Fruit fly (Drosophila melanogaster) whole organism, embryonic: ENCODE measurements around the gene CG1309.

Experiments
- Atf6 ChIP-seq: fragments of 200-800 bp; sonication (Bioruptor generic); IDR thresholded peaks from 2 replicates; pipeline ENCODE4 v1.3.6; 2022; ENCODE audit warnings: missing biosample characterization, missing genetic modification characterization
- BEAF-32 ChIP-seq: fragments of 200-800 bp; sonication (Bioruptor generic); optimal IDR thresholded peaks from 3 replicates; lab custom pipeline; 2017; ENCODE audit warnings: missing biosample characterization, missing genetic modification characterization, mild to moderate bottlenecking, moderate library complexity, missing genetic modification reagents
- Blimp-1 ChIP-seq: fragments of 200-800 bp; sonication (Bioruptor generic); optimal IDR thresholded peaks from 3 replicates; lab custom pipeline; 2018; ENCODE audit warnings: missing biosample characterization, missing genetic modification characterization, mild to moderate bottlenecking, moderate library complexity, missing genetic modification reagents
- CG10147 ChIP-seq: fragments of 200-800 bp; sonication (Bioruptor generic); optimal IDR thresholded peaks from 2 replicates; lab custom pipeline; 2019; ENCODE audit warnings: missing biosample characterization, mild to moderate bottlenecking, missing genetic modification characterization, moderate library complexity
- CG10462 ChIP-seq: fragments of 200-800 bp; sonication (Bioruptor generic); optimal IDR thresholded peaks from 2 replicates; lab custom pipeline; 2016; ENCODE audit warnings: missing biosample characterization, missing genetic modification characterization
- CG11504 ChIP-seq: fragments of 200-800 bp; sonication (Bioruptor generic); optimal IDR thresholded peaks from 3 replicates; lab custom pipeline; 2019; ENCODE audit warnings: missing biosample characterization, mild to moderate bottlenecking, missing genetic modification characterization, moderate library complexity
- CG14014 ChIP-seq: fragments of 200-800 bp; sonication (Bioruptor generic); IDR thresholded peaks from 2 replicates; pipeline ENCODE4 v1.3.6; 2022; ENCODE audit warnings: missing biosample characterization, missing genetic modification characterization
- CG16813 ChIP-seq: fragments of 200-800 bp; sonication (Bioruptor generic); IDR thresholded peaks from 3 replicates; pipeline ENCODE4 v1.3.6; 2022; ENCODE audit warnings: missing biosample characterization, missing genetic modification characterization; ENCODE audit not compliant: partially characterized antibody
- CG18476 ChIP-seq: fragments of 200-800 bp; sonication (Bioruptor generic); optimal IDR thresholded peaks from 2 replicates; lab custom pipeline; 2016; ENCODE audit warnings: missing biosample characterization, mild to moderate bottlenecking, missing genetic modification characterization
- CG32767 ChIP-seq: fragments of 200-800 bp; sonication (Bioruptor generic); IDR thresholded peaks from 2 replicates; pipeline ENCODE4 v1.3.6; 2022; ENCODE audit warnings: missing biosample characterization, missing genetic modification characterization
- CG3407 ChIP-seq: fragments of 200-800 bp; sonication (Bioruptor generic); optimal IDR thresholded peaks from 2 replicates; lab custom pipeline; 2018; ENCODE audit warnings: missing biosample characterization, mild to moderate bottlenecking, missing genetic modification characterization
- CG4404 ChIP-seq: fragments of 200-800 bp; sonication (Bioruptor generic); IDR thresholded peaks from 2 replicates; pipeline ENCODE4 v1.3.6; 2022; ENCODE audit warnings: missing biosample characterization, missing genetic modification characterization
- CG8478 ChIP-seq: fragments of >200 bp; optimal IDR thresholded peaks from 2 replicates; lab custom pipeline; 2018
- CG8924 ChIP-seq: fragments of 200-800 bp; optimal IDR thresholded peaks from 3 replicates; lab custom pipeline; 2019; ENCODE audit warnings: missing biosample characterization, mild to moderate bottlenecking, missing genetic modification characterization, moderate library complexity
- CG9797 ChIP-seq: fragments of 200-800 bp; sonication (Bioruptor generic); optimal IDR thresholded peaks from 3 replicates; lab custom pipeline; 2018; ENCODE audit warnings: missing biosample characterization, mild to moderate bottlenecking, missing genetic modification characterization
- CG9876 ChIP-seq: fragments of 200-800 bp; sonication (Bioruptor generic); optimal IDR thresholded peaks from 2 replicates; lab custom pipeline; 2016; ENCODE audit warnings: missing biosample characterization, missing genetic modification characterization
- Dbx ChIP-seq: fragments of 200-800 bp; sonication (Bioruptor generic); IDR thresholded peaks from 3 replicates; pipeline ENCODE4 v1.3.6; 2022; ENCODE audit warnings: missing biosample characterization, missing genetic modification characterization
- HLHmδ ChIP-seq: fragments of 200-800 bp; sonication (Bioruptor generic); optimal IDR thresholded peaks from 2 replicates; lab custom pipeline; 2018; ENCODE audit warnings: missing biosample characterization, mild to moderate bottlenecking, missing genetic modification characterization, moderate library complexity
- HmgZ ChIP-seq: fragments of 200-800 bp; sonication (Bioruptor generic); optimal IDR thresholded peaks from 2 replicates; lab custom pipeline; 2018; ENCODE audit warnings: missing biosample characterization, mild to moderate bottlenecking, missing genetic modification characterization
- Hsf ChIP-seq: fragments of 200-800 bp; sonication (Bioruptor generic); optimal IDR thresholded peaks from 3 replicates; lab custom pipeline; 2016; ENCODE audit warnings: missing biosample characterization, missing genetic modification characterization
- MBD-R2 ChIP-seq: fragments of 200-800 bp; sonication (Bioruptor generic); IDR thresholded peaks from 2 replicates; pipeline ENCODE4 v1.3.6; 2022; ENCODE audit warnings: missing biosample characterization, missing genetic modification characterization
- Opbp ChIP-seq: fragments of 200-800 bp; sonication (Bioruptor generic); IDR thresholded peaks from 3 replicates; pipeline ENCODE4 v1.3.6; 2022; ENCODE audit warnings: missing biosample characterization, missing genetic modification characterization; ENCODE audit not compliant: partially characterized antibody
- Sry-β ChIP-seq: fragments of 200-800 bp; sonication (Bioruptor generic); optimal IDR thresholded peaks from 2 replicates; lab custom pipeline; 2018; ENCODE audit warnings: missing biosample characterization, mild to moderate bottlenecking, missing genetic modification characterization, moderate library complexity
- Tbp ChIP-seq: fragments of >200 bp; optimal IDR thresholded peaks from 2 replicates; lab custom pipeline; 2018; ENCODE audit warnings: missing biosample characterization, missing genetic modification characterization
- Trl ChIP-seq, 3 experiments: fragments of >200 bp in 2 of 3; fragments of 200-800 bp in 1 of 3; sonication (Bioruptor generic) in 1 of 3; optimal IDR thresholded peaks; 2 replicates in 1 of 3; 3 replicates in 2 of 3; lab custom pipeline; 2016 to 2017; ENCODE audit warnings: missing biosample characterization in 1 of 3, missing genetic modification characterization in 1 of 3
- Xbp1 ChIP-seq: fragments of 200-800 bp; sonication (Bioruptor generic); optimal IDR thresholded peaks from 3 replicates; lab custom pipeline; 2016; ENCODE audit warnings: missing biosample characterization, mild to moderate bottlenecking, missing genetic modification characterization
- bbx ChIP-seq: fragments of 200-800 bp; sonication (Bioruptor generic); IDR thresholded peaks from 2 replicates; pipeline ENCODE4 v1.3.6; 2022; ENCODE audit warnings: missing biosample characterization, missing genetic modification characterization; ENCODE audit not compliant: partially characterized antibody
- bsh ChIP-seq, 2 experiments: fragments of 200-800 bp; sonication (Bioruptor generic); optimal IDR thresholded peaks; 2 replicates each; lab custom pipeline; 2017 to 2018; ENCODE audit warnings: mild to moderate bottlenecking in 2 of 2, missing biosample characterization in 2 of 2, missing genetic modification characterization in 2 of 2, moderate library complexity in 1 of 2
- ci ChIP-seq: fragments of 200-800 bp; sonication (Bioruptor generic); IDR thresholded peaks from 3 replicates; pipeline ENCODE4 v1.3.6; 2022; ENCODE audit warnings: missing biosample characterization, missing genetic modification characterization
- dm ChIP-seq: fragments of 200-800 bp; sonication (Bioruptor generic); optimal IDR thresholded peaks from 3 replicates; lab custom pipeline; 2016; ENCODE audit warnings: missing biosample characterization, missing genetic modification characterization
- eve ChIP-seq, 2 experiments: fragments of >200 bp; optimal IDR thresholded peaks; 2 replicates each; lab custom pipeline; 2017; ENCODE audit warnings: missing biosample characterization in 2 of 2, missing genetic modification characterization in 2 of 2
- grn ChIP-seq: fragments of 200-800 bp; sonication (Bioruptor generic); optimal IDR thresholded peaks from 3 replicates; lab custom pipeline; 2017; ENCODE audit warnings: missing biosample characterization, missing genetic modification characterization
- gsb ChIP-seq: fragments of 200-800 bp; sonication (Bioruptor generic); IDR thresholded peaks from 2 replicates; pipeline ENCODE4 v1.3.6; 2022; ENCODE audit warnings: missing biosample characterization, missing genetic modification characterization
- hbn ChIP-seq: fragments of 200-800 bp; sonication (Bioruptor generic); IDR thresholded peaks from 2 replicates; pipeline ENCODE4 v1.3.6; 2022; ENCODE audit warnings: missing biosample characterization, missing genetic modification characterization; ENCODE audit not compliant: partially characterized antibody
- ind ChIP-seq: fragments of 200-800 bp; sonication (Bioruptor generic); optimal IDR thresholded peaks from 3 replicates; lab custom pipeline; 2016; ENCODE audit warnings: missing biosample characterization, missing genetic modification characterization
- jumu ChIP-seq: fragments of 200-800 bp; sonication (Bioruptor generic); optimal IDR thresholded peaks from 3 replicates; lab custom pipeline; 2016; ENCODE audit warnings: missing biosample characterization, missing genetic modification characterization
- kay ChIP-seq: fragments of 200-800 bp; sonication (Bioruptor generic); optimal IDR thresholded peaks from 2 replicates; lab custom pipeline; 2016; ENCODE audit warnings: missing biosample characterization, missing genetic modification characterization
- knrl ChIP-seq: fragments of 200-800 bp; sonication (Bioruptor generic); IDR thresholded peaks from 3 replicates; pipeline ENCODE4 v1.3.6; 2022; ENCODE audit warnings: missing biosample characterization, missing genetic modification characterization; ENCODE audit not compliant: partially characterized antibody
- lilli ChIP-seq: fragments of 200-800 bp; sonication (Bioruptor generic); optimal IDR thresholded peaks from 3 replicates; lab custom pipeline; 2016; ENCODE audit warnings: missing biosample characterization, missing genetic modification characterization
- lmd ChIP-seq: fragments of 200-800 bp; sonication (Bioruptor generic); IDR thresholded peaks from 2 replicates; pipeline ENCODE4 v1.3.6; 2022; ENCODE audit warnings: missing biosample characterization, missing genetic modification characterization
- oc ChIP-seq: fragments of 200-800 bp; sonication (Bioruptor generic); optimal IDR thresholded peaks from 2 replicates; lab custom pipeline; 2018; ENCODE audit warnings: missing biosample characterization, mild to moderate bottlenecking, missing genetic modification characterization, moderate library complexity
- pita ChIP-seq: fragments of 200-800 bp; sonication (Bioruptor generic); optimal IDR thresholded peaks from 2 replicates; lab custom pipeline; 2017; ENCODE audit warnings: missing biosample characterization, mild to moderate bottlenecking, missing genetic modification characterization
- scrt ChIP-seq: fragments of 200-800 bp; sonication (Bioruptor generic); optimal IDR thresholded peaks from 2 replicates; lab custom pipeline; 2018; ENCODE audit warnings: missing biosample characterization, mild to moderate bottlenecking, missing genetic modification characterization, moderate library complexity
- sens ChIP-seq: fragments of 200-800 bp; sonication (Bioruptor generic); peaks from one replicate; lab custom pipeline; 2016; ENCODE audit warnings: missing biosample characterization, missing genetic modification characterization
- sug ChIP-seq: fragments of 200-800 bp; optimal IDR thresholded peaks from 2 replicates; lab custom pipeline; 2019; ENCODE audit warnings: missing biosample characterization, mild to moderate bottlenecking, missing genetic modification characterization, moderate library complexity
- tin ChIP-seq: fragments of 200-800 bp; sonication (Bioruptor generic); optimal IDR thresholded peaks from 3 replicates; lab custom pipeline; 2016; ENCODE audit warnings: missing biosample characterization, missing genetic modification characterization
- vnd ChIP-seq: fragments of 200-800 bp; sonication (Bioruptor generic); IDR thresholded peaks from 3 replicates; pipeline ENCODE4 v1.3.6; 2022; ENCODE audit warnings: missing biosample characterization, missing genetic modification characterization; ENCODE audit not compliant: partially characterized antibody
- vvl ChIP-seq: fragments of 200-800 bp; sonication (Bioruptor generic); IDR thresholded peaks from 2 replicates; pipeline ENCODE4 v1.3.6; 2022; ENCODE audit warnings: missing biosample characterization, missing genetic modification characterization
- zfh2 ChIP-seq: fragments of 200-800 bp; sonication (Bioruptor generic); optimal IDR thresholded peaks from 2 replicates; lab custom pipeline; 2016; ENCODE audit warnings: missing biosample characterization, missing genetic modification characterization

CG1309 gene

DNA sequence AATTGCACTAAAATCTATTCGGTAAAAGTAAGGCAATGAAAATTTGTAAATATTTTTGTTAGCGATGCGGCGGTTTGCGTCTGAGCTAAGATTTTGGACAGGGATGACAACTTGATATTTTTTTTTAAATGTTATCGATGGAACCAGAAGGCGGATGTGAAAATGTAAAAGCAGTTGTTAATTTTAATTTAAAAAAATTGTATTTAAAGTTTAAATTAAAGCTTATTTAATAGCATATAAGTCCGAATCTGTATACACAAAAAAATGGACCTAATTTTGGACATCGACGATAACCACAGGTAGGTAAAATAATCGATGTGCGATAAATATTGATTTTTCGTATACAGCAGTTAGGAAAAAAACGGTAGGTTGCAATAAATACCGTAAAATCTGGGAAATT lies 3.2 kb downstream of the CG1309 start, which contains the start of the genes CG11586 and VhaM9.7-a (continued):
- peak; percentile 80 for TF ChIP-seq MBD-R2 (GFP tag; lab: Robert Waterston, UW)
- TF ChIP-seq lmd (GFP tag; lab: Robert Waterston, UW): no peak
- TF ChIP-seq vnd (GFP tag; lab: Robert Waterston, UW): peak; percentile 64; the same call in 2 of the 3 replicates
- no peak for TF ChIP-seq scrt (GFP tag; lab: Kevin White, UChicago)
- TF ChIP-seq Hsf (GFP tag; lab: Kevin White, UChicago): peak; percentile 14
- TF ChIP-seq BEAF-32 (GFP tag; lab: Kevin White, UChicago): peak; percentile 66
- peak; percentile 41 for TF ChIP-seq Xbp1 (GFP tag; lab: Kevin White, UChicago)
- no peak for TF ChIP-seq Dbx
- peak; percentile 40 for TF ChIP-seq HmgZ (tag; lab: Kevin White, UChicago)
- TF ChIP-seq CG11504: no peak
- 0 out of 2 replicates have a peak, but pooled peaks have one; percentile 23 for TF ChIP-seq Atf6 (GFP tag; lab: Robert Waterston, UW)
- no peak for TF ChIP-seq eve (GFP tag; optimal IDR thresholded peaks at IDR 0.05; lab: Kevin White, UChicago)
- no peak for TF ChIP-seq bsh (GFP tag; optimal IDR thresholded peaks at IDR 0.05; lab: Kevin White, UChicago)
- TF ChIP-seq CG18476: no peak

DNA sequence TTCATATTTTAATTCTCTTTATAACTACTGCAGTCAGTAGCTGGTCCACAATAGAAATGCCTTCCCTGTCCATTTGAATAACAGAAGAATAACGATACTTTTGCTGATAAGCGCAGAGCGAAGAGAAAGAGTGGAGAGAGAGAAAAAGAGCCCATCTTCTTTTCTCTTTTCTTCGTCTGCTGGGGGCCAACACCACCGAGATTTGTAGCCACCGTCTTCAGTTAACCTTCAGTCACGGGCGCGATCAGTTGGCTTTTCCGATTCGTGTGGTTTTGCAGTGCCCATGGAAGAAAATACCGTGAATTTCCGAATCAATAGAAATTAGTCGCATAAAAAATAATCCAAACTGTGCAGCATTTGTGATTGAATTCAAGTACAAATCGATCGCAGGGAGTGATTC lies 4.3 kb downstream of the CG1309 start, which contains the start of gene CG1273:
TSS of gene CG1273 (plus strand) at position 218 of the 400 bp plus-strand sequence.
- TF ChIP-seq CG9797 (no peak), grn (no peak), sens (peak; percentile 67), CG9876 (no peak), CG14014 (GFP tag; lab: Robert Waterston, UW) (no peak), Opbp (GFP tag; lab: Robert Waterston, UW) (0 out of 3 replicates have a peak, but pooled peaks have one; percentile 36), oc (tag; lab: Kevin White, UChicago) (peak; percentile 55), CG4404 (no peak), CG3407 (GFP tag; lab: Kevin White, UChicago) (no peak), vvl (GFP tag; lab: Robert Waterston, UW) (0 out of 2 replicates have a peak, but pooled peaks have one; percentile 47), CG32767 (no peak), knrl (peak; percentile 23; the same call in 1 of the 3 replicates), CG8924 (tag; lab: Kevin White, UChicago) (no peak), HLHmδ (peak; percentile 15), CG8478 (lab: Kevin White, UChicago) (no peak), ind (no peak), CG16813 (GFP tag; lab: Robert Waterston, UW) (no peak), jumu (GFP tag; lab: Kevin White, UChicago) (no peak), pita (GFP tag; lab: Kevin White, UChicago) (no peak), dm (GFP tag; lab: Kevin White, UChicago) (no peak), bbx (GFP tag; lab: Robert Waterston, UW) (peak; percentile 15; the same call in 1 of the 2 replicates), Blimp-1 (GFP tag; lab: Kevin White, UChicago) (peak; percentile 76), Sry-β (GFP tag; lab: Kevin White, UChicago) (no peak), hbn (GFP tag; lab: Robert Waterston, UW) (no peak), ci (GFP tag; lab: Robert Waterston, UW) (0 out of 3 replicates have a peak, but pooled peaks have one; percentile 9), Trl (optimal IDR thresholded peaks at IDR 0.05; lab: Kevin White, UChicago) (peak in 1 of 2 experiments; percentile 64), Trl (GFP tag; optimal IDR thresholded peaks at IDR 0.05; lab: Kevin White, UChicago) (no peak), gsb (GFP tag; lab: Robert Waterston, UW) (no peak), tin (no peak), kay (GFP tag; lab: Kevin White, UChicago) (no peak), vnd (GFP tag; lab: Robert Waterston, UW) (no peak), zfh2 (GFP tag; lab: Kevin White, UChicago) (no peak), lilli (GFP tag; lab: Kevin White, UChicago) (no peak), Tbp (GFP tag; lab: Kevin White, UChicago) (no peak), CG10147 (no peak), CG10462 (peak; percentile 27), sug (tag; lab: Kevin White, UChicago) (peak; percentile 16)
